Worm (Caenorhabditis elegans): Measurements from ENCODE around the gene T28D6.3.

T28D6.3 gene

DNA sequence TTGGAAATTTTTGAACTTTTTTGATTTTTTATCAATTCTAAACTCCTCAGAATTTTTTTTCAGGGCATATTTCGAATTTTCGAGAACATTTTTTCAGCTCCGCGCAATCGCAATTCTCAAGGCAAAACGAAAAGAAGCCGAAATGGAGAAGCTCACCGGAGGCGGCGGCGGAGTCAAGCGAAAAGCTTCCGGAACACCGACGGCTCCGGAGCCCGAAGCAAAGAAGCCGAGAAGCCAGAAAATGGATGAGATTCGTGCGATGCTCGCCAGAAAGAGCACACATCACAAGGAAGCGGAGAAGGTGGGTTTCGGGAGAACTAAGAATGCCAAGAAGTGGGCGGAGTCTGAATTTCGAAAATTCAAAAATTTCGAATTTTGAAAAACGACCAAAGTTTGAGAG, 42.5 kb upstream of the T28D6.3 start:
- no peak for TF ChIP-seq hlh-1 (tag; optimal IDR thresholded peaks at IDR 0.05)
- TF ChIP-seq mab-5 (tag; optimal IDR thresholded peaks at IDR 0.05) = no peak
- no peak for TF ChIP-seq mls-2 (tag; optimal IDR thresholded peaks at IDR 0.05)
- no peak for TF ChIP-seq nhr-2 (tag; optimal IDR thresholded peaks at IDR 0.05)
- no peak for TF ChIP-seq nhr-28 (tag; optimal IDR thresholded peaks at IDR 0.05)
- TF ChIP-seq nhr-76 (tag; optimal IDR thresholded peaks at IDR 0.05) = no peak
- no peak for TF ChIP-seq ces-1 (GFP tag; optimal IDR thresholded peaks at IDR 0.05)
- TF ChIP-seq cnd-1 (tag; optimal IDR thresholded peaks at IDR 0.05) = no peak
- no peak for TF ChIP-seq elt-3 (tag; optimal IDR thresholded peaks at IDR 0.05)
- no peak for TF ChIP-seq elt-1 (tag; optimal IDR thresholded peaks at IDR 0.05; ENCODE audit: borderline replicate concordance, insufficient read depth)

DNA sequence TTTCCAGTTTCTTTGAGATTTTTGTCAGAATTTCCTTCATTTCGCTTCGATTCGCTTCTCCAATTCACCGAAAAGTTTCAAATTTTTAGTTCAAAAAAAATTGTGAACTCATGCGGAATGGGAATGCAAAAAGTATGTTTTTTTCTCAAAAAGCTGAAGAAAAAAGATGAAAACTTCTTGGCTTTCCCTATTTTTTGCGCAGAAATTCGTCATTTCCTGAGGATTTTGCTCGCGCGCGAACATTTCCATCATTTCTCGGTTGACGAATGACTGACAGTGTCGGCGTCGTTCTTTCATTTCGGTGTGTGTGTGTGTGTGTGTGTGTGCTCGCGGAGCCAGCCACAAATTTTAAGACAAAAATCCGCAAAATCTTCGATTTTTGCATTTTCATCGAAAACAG, 34.3 kb upstream of the T28D6.3 start:
- TF ChIP-seq mep-1 (tag; optimal IDR thresholded peaks at IDR 0.05) = no peak
- no peak for TF ChIP-seq blmp-1 (tag; optimal IDR thresholded peaks at IDR 0.05)
- no peak for TF ChIP-seq unc-120 (tag; optimal IDR thresholded peaks at IDR 0.05; ENCODE audit: poor library complexity, severe bottlenecking)
- no peak for TF ChIP-seq lin-32 (GFP tag; optimal IDR thresholded peaks at IDR 0.05)
- TF ChIP-seq unc-39 (tag; optimal IDR thresholded peaks at IDR 0.05) = no peak
- TF ChIP-seq cnd-1 (tag; optimal IDR thresholded peaks at IDR 0.05) = no peak
- TF ChIP-seq nhr-28 (tag; optimal IDR thresholded peaks at IDR 0.05) = no peak
- TF ChIP-seq pha-4 (tag; optimal IDR thresholded peaks at IDR 0.05) = no peak
- TF ChIP-seq ceh-43 (GFP tag; optimal IDR thresholded peaks at IDR 0.05) = no peak

DNA sequence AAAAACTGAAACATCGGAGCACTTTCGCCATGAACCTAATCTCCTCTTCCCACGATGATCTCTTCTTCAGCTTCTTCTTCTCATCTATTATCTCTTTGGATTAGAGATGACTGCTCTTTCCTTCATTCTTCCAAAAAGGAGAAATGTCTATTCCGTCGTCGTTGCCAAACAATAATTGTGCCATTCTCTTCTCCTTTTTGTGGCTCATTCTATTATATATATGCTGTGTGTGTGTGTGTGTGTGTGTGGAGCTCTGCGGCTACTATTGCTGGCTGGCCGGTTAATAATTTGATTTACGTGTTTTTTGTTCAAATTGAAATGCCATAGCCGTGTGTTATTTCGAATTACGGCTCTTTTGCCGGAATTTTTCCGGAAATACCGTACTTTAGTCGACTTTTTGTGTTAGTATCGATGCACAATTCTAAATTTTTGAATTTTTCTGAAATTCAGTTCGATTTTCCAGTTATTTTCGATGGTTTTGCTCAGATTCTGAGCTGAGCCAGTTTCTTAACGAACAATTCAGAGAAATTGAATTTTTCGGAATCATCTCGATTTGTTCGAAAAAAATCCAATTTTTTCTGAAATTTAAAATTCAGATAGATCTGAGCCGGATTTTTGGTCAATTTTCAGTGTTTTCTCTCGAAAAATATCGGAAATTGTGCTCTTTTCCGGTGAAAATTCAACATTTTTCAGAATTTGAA, 33.4 kb upstream of the T28D6.3 start, which contains the start of gene T28D6.5:
Gene T28D6.5 (plus strand): TSS at position 651 of the 701 bp plus-strand sequence.
- TF ChIP-seq ces-1 (GFP tag; optimal IDR thresholded peaks at IDR 0.05) (peak; percentile 78), cnd-1 (tag; optimal IDR thresholded peaks at IDR 0.05) (no peak)

DNA sequence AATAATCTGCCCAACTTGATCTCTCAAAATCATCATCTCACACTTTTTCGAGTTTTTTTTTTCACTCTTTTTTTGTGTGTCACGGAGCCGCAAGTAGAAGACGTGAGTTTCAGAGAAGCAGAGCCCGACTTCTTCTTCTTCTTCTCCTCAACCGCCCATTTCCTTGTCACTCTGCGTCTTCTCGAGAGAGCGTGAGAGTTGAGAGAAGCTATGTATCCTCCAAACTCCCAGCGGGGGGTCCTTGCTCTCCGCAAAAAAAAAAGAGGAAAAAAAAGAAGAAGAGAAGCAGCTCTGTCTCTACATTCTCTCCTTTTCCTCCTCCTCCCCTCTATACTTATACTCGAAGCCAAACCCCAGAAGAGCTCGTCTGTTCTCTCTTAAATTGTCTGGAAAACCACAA, 32.2 kb upstream of the T28D6.3 start:
- peak; percentile 35 for TF ChIP-seq ces-1 (GFP tag; optimal IDR thresholded peaks at IDR 0.05)
- TF ChIP-seq tbx-8 (GFP tag; optimal IDR thresholded peaks at IDR 0.05) = no peak
- no peak for TF ChIP-seq ham-2 (GFP tag; optimal IDR thresholded peaks at IDR 0.05)

DNA sequence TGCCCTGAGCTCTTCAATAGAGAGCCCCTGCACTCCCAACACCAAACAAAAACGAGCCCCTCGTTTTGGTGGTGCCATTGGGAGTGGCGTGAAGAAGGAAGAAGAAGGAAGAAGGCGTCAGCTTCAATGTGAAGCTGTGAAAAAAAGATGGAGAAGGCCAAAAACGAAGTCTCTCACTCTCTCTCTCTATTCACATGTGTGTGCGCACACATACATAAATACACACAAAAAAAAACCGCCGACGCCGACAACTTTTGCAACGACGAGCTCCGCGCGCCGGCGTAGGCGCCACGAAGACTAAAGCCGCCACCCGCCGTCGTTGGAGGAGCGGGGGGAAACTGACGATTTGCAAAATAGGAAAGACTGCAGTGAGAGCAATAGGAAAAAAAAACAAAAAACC, 30.5 kb upstream of the T28D6.3 start:
- no peak for TF ChIP-seq mab-5 (tag; optimal IDR thresholded peaks at IDR 0.05)
- TF ChIP-seq nhr-12 (tag; optimal IDR thresholded peaks at IDR 0.05) = no peak
- TF ChIP-seq ceh-83 (GFP tag; optimal IDR thresholded peaks at IDR 0.05) = no peak
- no peak for TF ChIP-seq bed-3 (GFP tag; optimal IDR thresholded peaks at IDR 0.05)
- no peak for TF ChIP-seq mep-1 (tag; optimal IDR thresholded peaks at IDR 0.05)

DNA sequence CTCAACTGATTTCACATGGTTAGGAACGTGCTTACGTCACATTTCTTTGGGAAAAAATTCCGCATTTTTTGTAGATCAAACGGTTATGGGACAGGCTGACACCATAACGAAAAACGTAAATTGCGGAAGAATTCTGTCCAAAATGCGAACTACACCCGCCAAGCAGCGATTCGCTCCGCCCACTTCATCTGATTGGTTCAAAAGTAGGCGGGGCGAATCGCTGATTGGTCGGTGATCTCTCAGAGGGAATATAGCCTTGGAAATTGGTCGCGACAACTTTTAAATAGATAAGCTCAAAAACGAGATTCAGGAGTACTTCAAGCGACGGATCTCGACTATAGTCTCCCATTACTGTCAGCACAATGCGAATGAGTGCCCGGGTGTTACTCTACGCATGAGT, 28.9 kb upstream of the T28D6.3 start:
- TF ChIP-seq unc-39 (tag; optimal IDR thresholded peaks at IDR 0.05) = no peak
- no peak for TF ChIP-seq nhr-12 (tag; optimal IDR thresholded peaks at IDR 0.05)
- no peak for TF ChIP-seq nhr-28 (tag; optimal IDR thresholded peaks at IDR 0.05)
- TF ChIP-seq M03D4.4 (tag; optimal IDR thresholded peaks at IDR 0.05) = no peak
- no peak for TF ChIP-seq nhr-2 (tag; optimal IDR thresholded peaks at IDR 0.05)
- TF ChIP-seq mls-2 (tag; optimal IDR thresholded peaks at IDR 0.05) = no peak

DNA sequence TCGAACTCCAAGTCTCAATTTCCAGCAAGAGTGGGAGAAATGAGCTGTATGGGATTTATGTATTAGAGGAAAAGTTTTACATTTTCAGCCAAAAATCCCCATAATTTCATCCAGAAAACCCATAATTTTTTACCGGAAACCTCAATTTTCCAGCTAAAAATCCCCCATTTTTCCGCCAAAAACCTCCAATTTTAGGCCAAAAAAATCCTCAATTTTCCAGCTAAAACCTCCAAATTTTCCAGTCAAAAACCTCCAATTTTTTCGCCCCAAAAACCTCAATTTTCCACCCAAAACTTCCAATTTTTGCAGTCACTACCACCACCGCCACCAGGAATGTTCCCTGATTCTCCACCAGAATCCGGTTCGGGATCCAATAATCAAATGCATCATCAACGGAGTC, 25.1 kb upstream of the T28D6.3 start:
- TF ChIP-seq ceh-39 (tag; optimal IDR thresholded peaks at IDR 0.05) (no peak), elt-1 (tag; optimal IDR thresholded peaks at IDR 0.05; ENCODE audit: borderline replicate concordance, insufficient read depth) (no peak), nhr-28 (tag; optimal IDR thresholded peaks at IDR 0.05) (no peak), sptf-1 (tag; optimal IDR thresholded peaks at IDR 0.05) (no peak), unc-62 (GFP tag; optimal IDR thresholded peaks at IDR 0.05) (no peak), unc-120 (tag; optimal IDR thresholded peaks at IDR 0.05; ENCODE audit: poor library complexity, severe bottlenecking) (no peak), ces-1 (GFP tag; optimal IDR thresholded peaks at IDR 0.05) (no peak), cnd-1 (tag; optimal IDR thresholded peaks at IDR 0.05) (no peak), ceh-83 (GFP tag; optimal IDR thresholded peaks at IDR 0.05) (no peak), mep-1 (tag; optimal IDR thresholded peaks at IDR 0.05) (no peak), ztf-11 (tag; optimal IDR thresholded peaks at IDR 0.05) (no peak), elt-3 (tag; optimal IDR thresholded peaks at IDR 0.05) (no peak), zip-8 (tag; optimal IDR thresholded peaks at IDR 0.05) (no peak), M03D4.4 (tag; optimal IDR thresholded peaks at IDR 0.05) (no peak), blmp-1 (tag; optimal IDR thresholded peaks at IDR 0.05) (no peak), bed-3 (GFP tag; optimal IDR thresholded peaks at IDR 0.05) (no peak), drap-1 (GFP tag; optimal IDR thresholded peaks at IDR 0.05) (no peak), pha-4 (tag; optimal IDR thresholded peaks at IDR 0.05) (no peak), ceh-43 (GFP tag; optimal IDR thresholded peaks at IDR 0.05) (no peak), hlh-1 (tag; optimal IDR thresholded peaks at IDR 0.05) (no peak)

Data from whole organism, mixed stage, embryonic.